Fruit fly (Drosophila melanogaster) whole organism, embryonic: ENCODE data around the gene Glyat.

ENCODE experiments used
- Asciz ChIP-seq: fragments of 200-800 bp; sonication (Bioruptor generic); optimal IDR thresholded peaks from 2 replicates; lab custom pipeline; 2017; ENCODE audit warnings: missing biosample characterization, mild to moderate bottlenecking, missing genetic modification characterization, missing genetic modification reagents
- Atf6 ChIP-seq: fragments of 200-800 bp; sonication (Bioruptor generic); IDR thresholded peaks from 2 replicates; pipeline ENCODE4 v1.3.6; 2022; ENCODE audit warnings: missing biosample characterization, missing genetic modification characterization
- CG10979 ChIP-seq: fragments of 200-800 bp; sonication (Bioruptor generic); optimal IDR thresholded peaks from 2 replicates; lab custom pipeline; 2018; ENCODE audit warnings: missing biosample characterization, mild to moderate bottlenecking, missing genetic modification characterization, moderate library complexity
- CG11085 ChIP-seq: fragments of 200-800 bp; sonication (Bioruptor generic); IDR thresholded peaks from 2 replicates; pipeline ENCODE4 v1.3.6; 2022; ENCODE audit warnings: missing biosample characterization, missing genetic modification characterization
- CG11504 ChIP-seq: fragments of 200-800 bp; sonication (Bioruptor generic); optimal IDR thresholded peaks from 3 replicates; lab custom pipeline; 2019; ENCODE audit warnings: missing biosample characterization, mild to moderate bottlenecking, missing genetic modification characterization, moderate library complexity
- CG12299 ChIP-seq: fragments of 200-800 bp; sonication (Bioruptor generic); optimal IDR thresholded peaks from 2 replicates; lab custom pipeline; 2018; ENCODE audit warnings: missing biosample characterization, mild to moderate bottlenecking, missing genetic modification characterization
- CG13296 ChIP-seq: fragments of 200-800 bp; sonication (Bioruptor generic); optimal IDR thresholded peaks from 3 replicates; lab custom pipeline; 2018; ENCODE audit warnings: missing biosample characterization, mild to moderate bottlenecking, missing genetic modification characterization
- CG14441 ChIP-seq: fragments of 200-800 bp; sonication (Bioruptor generic); IDR thresholded peaks from 2 replicates; pipeline ENCODE4 v1.3.6; 2022; ENCODE audit warnings: missing biosample characterization, missing genetic modification characterization
- CG15514 ChIP-seq: fragments of 200-800 bp; sonication (Bioruptor generic); optimal IDR thresholded peaks from 3 replicates; lab custom pipeline; 2017; ENCODE audit warnings: missing biosample characterization, missing genetic modification characterization, mild to moderate bottlenecking, moderate library complexity, missing genetic modification reagents
- CG17328 ChIP-seq: fragments of 200-800 bp; sonication (Bioruptor generic); IDR thresholded peaks from 2 replicates; pipeline ENCODE4 v1.3.6; 2022; ENCODE audit warnings: missing biosample characterization, missing genetic modification characterization
- CG17361 ChIP-seq: fragments of 200-800 bp; sonication (Bioruptor generic); IDR thresholded peaks from 3 replicates; pipeline ENCODE4 v1.3.6; 2022; ENCODE audit warnings: missing biosample characterization, missing genetic modification characterization
- CG17612 ChIP-seq: fragments of 200-800 bp; sonication (Bioruptor generic); IDR thresholded peaks from 2 replicates; pipeline ENCODE4 v1.3.6; 2022; ENCODE audit warnings: missing biosample characterization, missing genetic modification characterization
- CG18599 ChIP-seq: fragments of 200-800 bp; sonication (Bioruptor generic); optimal IDR thresholded peaks from 3 replicates; lab custom pipeline; 2017; ENCODE audit warnings: missing biosample characterization, missing genetic modification characterization, mild to moderate bottlenecking, moderate library complexity, missing genetic modification reagents
- CG18619 ChIP-seq: fragments of 200-800 bp; sonication (Bioruptor generic); optimal IDR thresholded peaks from 3 replicates; lab custom pipeline; 2017; ENCODE audit warnings: missing biosample characterization, mild to moderate bottlenecking, missing genetic modification characterization
- CG2202 ChIP-seq: fragments of 200-800 bp; sonication (Bioruptor generic); optimal IDR thresholded peaks from 2 replicates; lab custom pipeline; 2018; ENCODE audit warnings: missing biosample characterization, mild to moderate bottlenecking, missing genetic modification characterization
- CG3847 ChIP-seq: fragments of 200-800 bp; sonication (Bioruptor generic); IDR thresholded peaks from 2 replicates; pipeline ENCODE4 v1.3.6; 2022; ENCODE audit warnings: missing biosample characterization, missing genetic modification characterization
- CG7928 ChIP-seq: fragments of 200-800 bp; sonication (Bioruptor generic); optimal IDR thresholded peaks from 2 replicates; lab custom pipeline; 2017; ENCODE audit warnings: missing biosample characterization, mild to moderate bottlenecking, missing genetic modification characterization
- CG8281 ChIP-seq: fragments of 200-800 bp; sonication (Bioruptor generic); optimal IDR thresholded peaks from 2 replicates; lab custom pipeline; 2018; ENCODE audit warnings: missing biosample characterization, mild to moderate bottlenecking, missing genetic modification characterization, moderate library complexity
- CrebB ChIP-seq: fragments of 200-800 bp; sonication (Bioruptor generic); optimal IDR thresholded peaks from 3 replicates; lab custom pipeline; 2018; ENCODE audit warnings: missing biosample characterization, mild to moderate bottlenecking, missing genetic modification characterization
- D19B ChIP-seq: fragments of 200-800 bp; sonication (Bioruptor generic); optimal IDR thresholded peaks from 2 replicates; lab custom pipeline; 2017; ENCODE audit warnings: missing biosample characterization, mild to moderate bottlenecking, missing genetic modification characterization
- Dek ChIP-seq: fragments of 200-800 bp; sonication (Bioruptor generic); optimal IDR thresholded peaks from 3 replicates; lab custom pipeline; 2019; ENCODE audit warnings: missing biosample characterization, mild to moderate bottlenecking, missing genetic modification characterization, moderate library complexity
- HLH4C ChIP-seq: fragments of 200-800 bp; sonication (Bioruptor generic); IDR thresholded peaks from 3 replicates; pipeline ENCODE4 v1.3.6; 2022; ENCODE audit warnings: missing biosample characterization, missing genetic modification characterization; ENCODE audit not compliant: partially characterized antibody
- Hmr ChIP-seq: fragments of 200-800 bp; sonication (Bioruptor generic); optimal IDR thresholded peaks from 3 replicates; lab custom pipeline; 2017; ENCODE audit warnings: mild to moderate bottlenecking, missing biosample characterization, missing genetic modification reagents, missing genetic modification characterization
- Hr51 ChIP-seq, 2 experiments: fragments of 200-800 bp; sonication (Bioruptor generic); optimal IDR thresholded peaks; 2 replicates in 1 of 2; 3 replicates in 1 of 2; lab custom pipeline; 2016 to 2018; ENCODE audit warnings: missing biosample characterization in 2 of 2, missing genetic modification characterization in 2 of 2, mild to moderate bottlenecking in 1 of 2, moderate library complexity in 1 of 2
- NFAT ChIP-seq: fragments of 200-800 bp; sonication (Bioruptor generic); IDR thresholded peaks from 2 replicates; pipeline ENCODE4 v1.3.6; 2022; ENCODE audit warnings: missing biosample characterization, missing genetic modification characterization
- Opbp ChIP-seq: fragments of 200-800 bp; sonication (Bioruptor generic); IDR thresholded peaks from 3 replicates; pipeline ENCODE4 v1.3.6; 2022; ENCODE audit warnings: missing biosample characterization, missing genetic modification characterization; ENCODE audit not compliant: partially characterized antibody
- Pdp1 ChIP-seq, 2 experiments: fragments of 200-800 bp; sonication (Bioruptor generic); optimal IDR thresholded peaks; 3 replicates each; lab custom pipeline; 2016; ENCODE audit warnings: missing biosample characterization in 2 of 2, missing genetic modification characterization in 2 of 2, mild to moderate bottlenecking in 1 of 2, moderate library complexity in 1 of 2
- Ptx1 ChIP-seq: fragments of 200-800 bp; sonication (Bioruptor generic); IDR thresholded peaks from 2 replicates; pipeline ENCODE4 v1.3.6; 2022; ENCODE audit warnings: missing biosample characterization, missing genetic modification characterization
- Sry-δ ChIP-seq: fragments of 200-800 bp; sonication (Bioruptor generic); optimal IDR thresholded peaks from 2 replicates; lab custom pipeline; 2016; ENCODE audit warnings: missing biosample characterization, missing genetic modification characterization
- Vsx1 ChIP-seq: fragments of 200-800 bp; sonication (Bioruptor generic); optimal IDR thresholded peaks from 2 replicates; lab custom pipeline; 2017; ENCODE audit warnings: missing biosample characterization, mild to moderate bottlenecking, missing genetic modification characterization, missing genetic modification reagents
- Xrp1 ChIP-seq: fragments of 200-800 bp; sonication (Bioruptor generic); IDR thresholded peaks from 2 replicates; pipeline ENCODE4 v1.3.6; 2022; ENCODE audit warnings: missing biosample characterization, missing genetic modification characterization
- al ChIP-seq: fragments of 200-800 bp; sonication (Bioruptor generic); IDR thresholded peaks from 2 replicates; pipeline ENCODE4 v1.3.6; 2022; ENCODE audit warnings: missing biosample characterization, missing genetic modification characterization
- amos ChIP-seq: fragments of 200-800 bp; sonication (Bioruptor generic); IDR thresholded peaks from 2 replicates; pipeline ENCODE4 v1.3.6; 2022; ENCODE audit warnings: missing biosample characterization, missing genetic modification characterization; ENCODE audit not compliant: partially characterized antibody
- caup ChIP-seq: fragments of 200-800 bp; sonication (Bioruptor generic); optimal IDR thresholded peaks from 3 replicates; lab custom pipeline; 2017; ENCODE audit warnings: missing biosample characterization, mild to moderate bottlenecking, missing genetic modification characterization, moderate library complexity; ENCODE audit not compliant: severe bottlenecking
- ci ChIP-seq: fragments of 200-800 bp; sonication (Bioruptor generic); IDR thresholded peaks from 3 replicates; pipeline ENCODE4 v1.3.6; 2022; ENCODE audit warnings: missing biosample characterization, missing genetic modification characterization
- danr ChIP-seq: fragments of 200-800 bp; sonication (Bioruptor generic); IDR thresholded peaks from 2 replicates; pipeline ENCODE4 v1.3.6; 2022; ENCODE audit warnings: missing biosample characterization, missing genetic modification characterization
- grn ChIP-seq: fragments of 200-800 bp; sonication (Bioruptor generic); optimal IDR thresholded peaks from 3 replicates; lab custom pipeline; 2017; ENCODE audit warnings: missing biosample characterization, missing genetic modification characterization
- klu ChIP-seq: fragments of 200-800 bp; sonication (Bioruptor generic); IDR thresholded peaks from 2 replicates; pipeline ENCODE4 v1.3.6; 2022; ENCODE audit warnings: missing biosample characterization, missing genetic modification characterization
- lbe ChIP-seq: fragments of 200-800 bp; sonication (Bioruptor generic); optimal IDR thresholded peaks from 2 replicates; lab custom pipeline; 2016; ENCODE audit warnings: missing biosample characterization, mild to moderate bottlenecking, missing genetic modification characterization
- odd ChIP-seq: fragments of 200-800 bp; sonication (Bioruptor generic); optimal IDR thresholded peaks from 2 replicates; lab custom pipeline; 2017; ENCODE audit warnings: missing biosample characterization, mild to moderate bottlenecking, missing genetic modification characterization
- pita ChIP-seq: fragments of 200-800 bp; sonication (Bioruptor generic); optimal IDR thresholded peaks from 2 replicates; lab custom pipeline; 2017; ENCODE audit warnings: missing biosample characterization, mild to moderate bottlenecking, missing genetic modification characterization
- scrt ChIP-seq: fragments of 200-800 bp; sonication (Bioruptor generic); optimal IDR thresholded peaks from 2 replicates; lab custom pipeline; 2018; ENCODE audit warnings: missing biosample characterization, mild to moderate bottlenecking, missing genetic modification characterization, moderate library complexity
- sd ChIP-seq: fragments of 200-800 bp; sonication (Bioruptor generic); optimal IDR thresholded peaks from 3 replicates; lab custom pipeline; 2018; ENCODE audit warnings: missing biosample characterization, mild to moderate bottlenecking, missing genetic modification characterization, moderate library complexity
- sens ChIP-seq: fragments of 200-800 bp; sonication (Bioruptor generic); peaks from one replicate; lab custom pipeline; 2016; ENCODE audit warnings: missing biosample characterization, missing genetic modification characterization
- sisA ChIP-seq: fragments of 200-800 bp; sonication (Bioruptor generic); IDR thresholded peaks from 2 replicates; pipeline ENCODE4 v1.3.6; 2022; ENCODE audit warnings: missing biosample characterization, missing genetic modification characterization
- tio ChIP-seq: fragments of 200-800 bp; sonication (Bioruptor generic); optimal IDR thresholded peaks from 2 replicates; lab custom pipeline; 2017; ENCODE audit warnings: missing biosample characterization, missing genetic modification characterization, inconsistent platforms
- vnd ChIP-seq: fragments of 200-800 bp; sonication (Bioruptor generic); IDR thresholded peaks from 3 replicates; pipeline ENCODE4 v1.3.6; 2022; ENCODE audit warnings: missing biosample characterization, missing genetic modification characterization; ENCODE audit not compliant: partially characterized antibody

The Glyat gene

dm6 chr2L:7960581-7961530 is 49.6 kb downstream of the Glyat start (continued):
- TF ChIP-seq Opbp (GFP tag; lab: Robert Waterston, UW): no peak
- no peak; the same call in 1 of the 2 replicates for TF ChIP-seq danr (GFP tag; lab: Robert Waterston, UW)
- TF ChIP-seq CG17612 (GFP tag; lab: Robert Waterston, UW): no peak
- TF ChIP-seq amos (GFP tag; lab: Robert Waterston, UW): no peak
- no peak for TF ChIP-seq Ptx1 (GFP tag; lab: Robert Waterston, UW)
- TF ChIP-seq CG3847 (GFP tag; lab: Robert Waterston, UW): no peak
- no peak for TF ChIP-seq HLH4C (GFP tag; lab: Robert Waterston, UW)
- TF ChIP-seq CG18619: peak; percentile 37
- peak; percentile 31 for TF ChIP-seq Dek
- TF ChIP-seq CG8281 (tag; lab: Kevin White, UChicago): peak; percentile 35
- peak; percentile 67 for TF ChIP-seq Asciz
- TF ChIP-seq CrebB (tag; lab: Kevin White, UChicago): peak; percentile 49
- TF ChIP-seq klu: no peak
- TF ChIP-seq CG7928: peak; percentile 20
- peak; percentile 28 for TF ChIP-seq sens (GFP tag; lab: Kevin White, UChicago)
- peak; percentile 47 for TF ChIP-seq odd (GFP tag; lab: Kevin White, UChicago)
- peak; percentile 84 for TF ChIP-seq Hmr (GFP tag; lab: Kevin White, UChicago)
- peak; percentile 41 for TF ChIP-seq Xrp1 (GFP tag; lab: Robert Waterston, UW)
- peak; percentile 6 for TF ChIP-seq tio (GFP tag; lab: Kevin White, UChicago)
- TF ChIP-seq caup (GFP tag; lab: Kevin White, UChicago): peak; percentile 68
- 0 out of 2 replicates have a peak, but pooled peaks have one; percentile 17 for TF ChIP-seq CG14441 (GFP tag; lab: Robert Waterston, UW)
- TF ChIP-seq scrt: peak; percentile 42
- 0 out of 3 replicates have a peak, but pooled peaks have one; percentile 21 for TF ChIP-seq ci (GFP tag; lab: Robert Waterston, UW)
- peak; percentile 68 for TF ChIP-seq CG13296 (GFP tag; lab: Kevin White, UChicago)
- TF ChIP-seq CG18599 (GFP tag; lab: Kevin White, UChicago): peak; percentile 79
- peak in 1 of 2 experiments; percentile 3 for TF ChIP-seq Hr51 (GFP tag; optimal IDR thresholded peaks at IDR 0.05; lab: Kevin White, UChicago)
- TF ChIP-seq lbe (GFP tag; lab: Kevin White, UChicago): peak; percentile 46
- peak; percentile 63 for TF ChIP-seq NFAT (GFP tag; lab: Robert Waterston, UW)
- peak; percentile 50; the same call in 1 of the 2 replicates for TF ChIP-seq CG11085 (GFP tag; lab: Robert Waterston, UW)
- peak; percentile 6 for TF ChIP-seq grn
- TF ChIP-seq CG12299 (tag; lab: Kevin White, UChicago): no peak
- no peak for TF ChIP-seq Sry-δ (GFP tag; lab: Kevin White, UChicago)
- peak; percentile 4 for TF ChIP-seq CG11504 (tag; lab: Kevin White, UChicago)
- TF ChIP-seq CG17328 (GFP tag; lab: Robert Waterston, UW): no peak
- no peak for TF ChIP-seq CG10979 (tag; lab: Kevin White, UChicago)
- no peak for TF ChIP-seq sisA
- peak; percentile 35 for TF ChIP-seq D19B (GFP tag; lab: Kevin White, UChicago)
- no peak for TF ChIP-seq vnd (GFP tag; lab: Robert Waterston, UW)
- TF ChIP-seq CG17361 (GFP tag; lab: Robert Waterston, UW): peak; percentile 38; the same call in 2 of the 3 replicates
- peak; percentile 54 for TF ChIP-seq sd
- TF ChIP-seq CG2202 (tag; lab: Kevin White, UChicago): no peak
- peak; percentile 65 for TF ChIP-seq Vsx1
- no peak for TF ChIP-seq pita
- TF ChIP-seq CG15514 (GFP tag; lab: Kevin White, UChicago): peak; percentile 70
- TF ChIP-seq Atf6 (GFP tag; lab: Robert Waterston, UW): peak; percentile 55
- TF ChIP-seq Pdp1 (GFP tag; optimal IDR thresholded peaks at IDR 0.05; lab: Kevin White, UChicago): peak in 1 of 2 experiments; percentile 79
- TF ChIP-seq al (GFP tag; lab: Robert Waterston, UW): no peak
